Worm (Caenorhabditis elegans) whole organism, mixed stage, embryonic: Measurements from ENCODE around the gene C30H6.8.

Source experiments
- cnd-1 ChIP-seq: fragments of 200-800 bp; sonication (Bioruptor generic); optimal IDR thresholded peaks from 2 replicates; lab custom pipeline; 2018; ENCODE audit warnings: mild to moderate bottlenecking, missing genetic modification characterization, missing compliant biosample characterization
- drap-1 ChIP-seq: fragments of 200-800 bp; sonication (Bioruptor generic); optimal IDR thresholded peaks from 3 replicates; lab custom pipeline; 2018; ENCODE audit warnings: mild to moderate bottlenecking, missing genetic modification characterization, missing compliant biosample characterization
- ztf-11 ChIP-seq: fragments of 150-350 bp; optimal IDR thresholded peaks from 2 replicates; lab custom pipeline; 2014; ENCODE audit warnings: missing biosample characterization, missing genetic modification characterization

ce11 chrIV:17380061-17380680 is 2.0 kb upstream of the C30H6.8 start, which contains the start of the genes C30H6.9 and dlat-2:
- TF ChIP-seq cnd-1 (no peak), ztf-11 (no peak), drap-1 (GFP tag; lab: Kevin White, UChicago) (no peak)
